In the genomic region with DNA sequence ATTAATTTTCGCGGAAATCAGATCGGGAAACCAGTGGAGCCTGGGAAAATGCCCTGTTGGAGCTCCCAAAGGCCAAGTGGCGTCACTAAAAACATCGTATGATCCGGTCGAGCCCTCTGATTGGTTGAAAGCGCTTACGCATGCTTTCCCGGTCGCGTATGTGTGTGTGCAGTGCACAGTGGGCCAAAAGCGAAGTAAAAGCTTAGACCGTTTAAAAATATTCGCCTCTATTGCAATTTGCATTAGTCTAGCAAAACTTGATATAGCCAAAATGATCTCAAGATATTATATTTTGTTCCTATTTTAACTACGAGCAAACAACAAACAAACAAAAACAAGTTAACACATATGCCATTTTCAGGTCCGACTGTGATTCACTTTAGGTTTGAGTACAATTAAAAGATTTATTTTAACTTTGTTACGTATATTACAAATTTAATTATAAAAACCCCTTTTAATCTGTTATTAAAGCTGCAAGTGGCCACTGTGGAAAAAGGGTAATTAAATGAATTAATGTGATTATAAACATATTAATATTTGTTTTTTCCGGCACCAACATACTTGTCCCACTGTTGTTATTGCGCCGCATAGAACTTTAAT, we compare ENCODE assay signal across 1 fruit fly cellular context.
TF ChIP-seq lines count a peak whose summit lies in the region.

No protein-coding gene starts in this region.

TF ChIP-seq in whole organism, embryonic, 481 proteins besides CTCF, POLR2A, EP300 and RAD21 (continued from another document):
- TF ChIP-seq oc (tag; optimal IDR thresholded peaks at IDR 0.05; lab: Kevin White, UChicago) (no peak), BEAF-32 (GFP tag; optimal IDR thresholded peaks at IDR 0.05; lab: Kevin White, UChicago) (no peak), CG14710 (tag; optimal IDR thresholded peaks at IDR 0.05; lab: Kevin White, UChicago) (peak; percentile 77), kni (GFP tag; optimal IDR thresholded peaks at IDR 0.05; lab: Kevin White, UChicago) (peak; percentile 5), D19A (tag; optimal IDR thresholded peaks at IDR 0.05; lab: Kevin White, UChicago) (peak; percentile 81), CkIIα-i1 (GFP tag; IDR thresholded peaks at IDR 0.05; lab: Robert Waterston, UW) (no peak), Gug (GFP tag; IDR thresholded peaks at IDR 0.05; lab: Robert Waterston, UW) (peak; percentile 54; the same call in 2 of the 4 replicates), CG4424 (GFP tag; optimal IDR thresholded peaks at IDR 0.05; lab: Kevin White, UChicago) (peak; percentile 86), CG34422 (GFP tag; IDR thresholded peaks at IDR 0.05; lab: Robert Waterston, UW) (peak; percentile 83; the same call in 2 of the 3 replicates), Hr39 (optimal IDR thresholded peaks at IDR 0.05; lab: Kevin White, UChicago) (no peak), CG7928 (GFP tag; optimal IDR thresholded peaks at IDR 0.05; lab: Kevin White, UChicago) (peak; percentile 3), Myb (GFP tag; optimal IDR thresholded peaks at IDR 0.05; lab: Kevin White, UChicago) (peak; percentile 41), vfl (GFP tag; optimal IDR thresholded peaks at IDR 0.05; lab: Kevin White, UChicago) (peak; percentile 64), p53 (GFP tag; optimal IDR thresholded peaks at IDR 0.05; lab: Kevin White, UChicago) (no peak), dmrt11E (tag; optimal IDR thresholded peaks at IDR 0.05; lab: Kevin White, UChicago) (peak; percentile 66), Hmr (GFP tag; optimal IDR thresholded peaks at IDR 0.05; lab: Kevin White, UChicago) (peak; percentile 90), stwl (tag; optimal IDR thresholded peaks at IDR 0.05; lab: Kevin White, UChicago) (no peak), CG4820 (GFP tag; optimal IDR thresholded peaks at IDR 0.05; lab: Kevin White, UChicago) (peak; percentile 67), CG5245 (GFP tag; optimal IDR thresholded peaks at IDR 0.05; lab: Kevin White, UChicago) (peak; percentile 44), Ravus (GFP tag; IDR thresholded peaks at IDR 0.05; lab: Robert Waterston, UW) (no peak), Dek (tag; optimal IDR thresholded peaks at IDR 0.05; lab: Kevin White, UChicago) (peak; percentile 77), CG10654 (GFP tag; optimal IDR thresholded peaks at IDR 0.05; lab: Kevin White, UChicago) (peak; percentile 44), ara (GFP tag; IDR thresholded peaks at IDR 0.05; lab: Robert Waterston, UW) (peak; percentile 54; the same call in 1 of the 2 replicates), corto (GFP tag; optimal IDR thresholded peaks at IDR 0.05; lab: Kevin White, UChicago) (peak; percentile 77), unpg (GFP tag; optimal IDR thresholded peaks at IDR 0.05; lab: Kevin White, UChicago) (peak; percentile 70), GATAe (GFP tag; conservative IDR thresholded peaks at IDR 0.05; lab: Robert Waterston, UW) (no peak; the same call in 1 of the 2 replicates), Aef1 (GFP tag; IDR thresholded peaks at IDR 0.05; lab: Robert Waterston, UW) (no peak), tx (GFP tag; optimal IDR thresholded peaks at IDR 0.05; lab: Kevin White, UChicago) (peak; percentile 68)
TF ChIP-seq in whole organism, embryonic: peak in this region for 381.
